Worm (Caenorhabditis elegans): ENCODE measurements around the gene str-92.

The str-92 gene

ce11 chrV:17699097-17699496 lies 22.6 kb upstream of the str-92 start, which contains the start of gene Y26G10.4:
Y26G10.4 (minus strand) TSS chrV:17699197.
- TF ChIP-seq sox-2 (GFP tag; IDR thresholded peaks at IDR 0.05) = no peak
- no peak for TF ChIP-seq nhr-232 (tag; optimal IDR thresholded peaks at IDR 0.05)
- no peak for TF ChIP-seq gmeb-2 (tag; optimal IDR thresholded peaks at IDR 0.05)
- no peak for TF ChIP-seq hlh-6 (tag; optimal IDR thresholded peaks at IDR 0.05)
- TF ChIP-seq ztf-16 (tag; optimal IDR thresholded peaks at IDR 0.05) = no peak
- no peak for TF ChIP-seq zip-5 (tag; optimal IDR thresholded peaks at IDR 0.05)
- no peak for TF ChIP-seq ceh-31 (tag; optimal IDR thresholded peaks at IDR 0.05)
- TF ChIP-seq ceh-6 (GFP tag; optimal IDR thresholded peaks at IDR 0.05) = no peak
- TF ChIP-seq pha-2 (tag; optimal IDR thresholded peaks at IDR 0.05) = no peak
- TF ChIP-seq ceh-14 (tag; optimal IDR thresholded peaks at IDR 0.05) = no peak
- no peak for TF ChIP-seq F13H6.1 (tag; optimal IDR thresholded peaks at IDR 0.05)
- no peak for TF ChIP-seq rnt-1 (tag; optimal IDR thresholded peaks at IDR 0.05)
- TF ChIP-seq eyg-1 (tag; optimal IDR thresholded peaks at IDR 0.05) = no peak
- no peak for TF ChIP-seq hlh-13 (GFP tag; optimal IDR thresholded peaks at IDR 0.05)
- TF ChIP-seq C38D4.7 (GFP tag; optimal IDR thresholded peaks at IDR 0.05) = no peak
- TF ChIP-seq syd-9 (tag; optimal IDR thresholded peaks at IDR 0.05) = no peak

ce11 chrV:17696753-17697152 lies 20.3 kb upstream of the str-92 start, which contains the start of gene spp-29:
spp-29 (minus strand) TSS chrV:17696853.
- TF ChIP-seq C08G9.2 (tag; optimal IDR thresholded peaks at IDR 0.05) = no peak
- TF ChIP-seq che-1 (tag; optimal IDR thresholded peaks at IDR 0.05) = no peak
- TF ChIP-seq eyg-1 (tag; optimal IDR thresholded peaks at IDR 0.05) = no peak
- no peak for TF ChIP-seq unc-86 (tag; optimal IDR thresholded peaks at IDR 0.05)
- TF ChIP-seq zip-5 (tag; optimal IDR thresholded peaks at IDR 0.05) = no peak
- no peak for TF ChIP-seq ttx-3 (tag; optimal IDR thresholded peaks at IDR 0.05)
- no peak for TF ChIP-seq ceh-30 (tag; optimal IDR thresholded peaks at IDR 0.05)
- TF ChIP-seq ceh-22 (tag; optimal IDR thresholded peaks at IDR 0.05) = no peak
- no peak for TF ChIP-seq ceh-2 (tag; optimal IDR thresholded peaks at IDR 0.05)
- no peak for TF ChIP-seq unc-3 (GFP tag; conservative IDR thresholded peaks at IDR 0.05)
- no peak for TF ChIP-seq unc-3 (tag; optimal IDR thresholded peaks at IDR 0.05)
- no peak for TF ChIP-seq ceh-45 (GFP tag; IDR thresholded peaks at IDR 0.05)
- no peak for TF ChIP-seq pag-3 (tag; optimal IDR thresholded peaks at IDR 0.05; ENCODE audit: borderline replicate concordance)
- TF ChIP-seq hlh-8 (tag; optimal IDR thresholded peaks at IDR 0.05) = no peak
- TF ChIP-seq ref-2 (tag; optimal IDR thresholded peaks at IDR 0.05) = no peak
- TF ChIP-seq tbx-7 (tag; optimal IDR thresholded peaks at IDR 0.05) = no peak
- TF ChIP-seq nhr-11 (tag; optimal IDR thresholded peaks at IDR 0.05) = no peak
- no peak for TF ChIP-seq ceh-9 (tag; optimal IDR thresholded peaks at IDR 0.05)

DNA sequence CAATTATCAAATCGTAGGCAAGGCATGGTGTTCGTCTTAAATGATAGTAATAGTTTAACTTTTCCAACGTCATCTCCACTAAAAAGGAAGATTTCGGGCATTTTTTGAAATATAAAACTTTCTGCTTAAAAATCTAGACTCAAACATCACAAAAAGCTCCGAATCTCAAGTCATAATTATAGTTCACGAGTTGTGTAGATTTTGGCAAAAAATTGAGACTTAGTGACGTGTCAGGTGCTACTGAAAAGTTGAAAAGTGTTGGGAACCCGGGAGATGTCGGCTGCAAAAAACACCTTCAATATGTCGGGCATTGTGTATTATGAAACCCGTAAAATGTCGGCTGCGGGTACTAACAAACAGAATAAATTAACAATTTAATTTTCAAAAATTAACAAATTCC lies 19.3 kb upstream of the str-92 start, which contains the start of gene Y26G10.1:
TSS of gene Y26G10.1 (minus strand) at position 101 of the 400 bp plus-strand sequence.
- TF ChIP-seq fkh-10 (GFP tag; optimal IDR thresholded peaks at IDR 0.05) = no peak
- TF ChIP-seq npax-4 (tag; optimal IDR thresholded peaks at IDR 0.05) = no peak
- TF ChIP-seq F13H6.1 (tag; optimal IDR thresholded peaks at IDR 0.05) = no peak
- TF ChIP-seq hlh-8 (tag; optimal IDR thresholded peaks at IDR 0.05) = no peak
- no peak for TF ChIP-seq tbx-2 (tag; optimal IDR thresholded peaks at IDR 0.05)
- TF ChIP-seq ztf-16 (tag; optimal IDR thresholded peaks at IDR 0.05) = no peak

DNA sequence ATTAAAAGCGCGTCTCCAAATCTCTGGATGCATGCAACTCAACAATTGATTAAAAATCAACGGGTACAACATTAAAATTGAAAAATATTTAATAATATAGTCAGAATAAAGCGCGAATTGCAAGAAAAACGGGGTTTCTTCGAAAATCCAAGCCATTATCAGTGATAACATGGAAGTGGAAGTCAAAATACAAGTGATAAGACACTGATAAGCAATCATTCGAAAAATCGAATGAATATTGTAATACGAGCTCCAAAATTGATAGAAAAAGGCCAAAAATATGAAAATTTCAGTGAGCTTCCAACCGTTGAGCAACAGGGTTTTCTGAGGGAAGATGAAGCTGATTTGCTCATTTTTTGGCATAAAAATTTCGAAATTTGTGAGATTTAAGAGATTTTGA lies 17.8 kb upstream of the str-92 start:
- TF ChIP-seq dmd-4 (tag; optimal IDR thresholded peaks at IDR 0.05; ENCODE audit: borderline replicate concordance) (no peak), elt-2 (tag; optimal IDR thresholded peaks at IDR 0.05) (peak; percentile 87)

DNA sequence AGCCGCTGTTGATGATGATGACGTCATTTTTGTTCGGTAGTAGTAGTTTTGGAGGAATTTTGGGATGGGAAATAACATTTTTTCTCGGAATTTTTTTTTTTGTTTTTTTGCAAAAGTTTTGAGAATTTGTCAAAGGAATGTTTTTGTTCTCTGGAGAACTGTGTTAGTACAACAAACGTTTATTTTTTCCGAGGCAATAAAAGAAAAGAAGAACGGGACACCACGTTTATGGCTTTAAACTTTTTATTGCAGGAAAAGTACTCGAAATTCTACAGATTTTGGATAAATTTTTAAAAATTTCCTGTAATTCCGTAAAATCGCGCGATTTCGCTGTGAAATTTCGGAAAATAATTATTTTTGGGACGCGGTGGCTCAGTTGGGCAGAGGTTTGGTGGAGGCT lies 14.5 kb upstream of the str-92 start, which contains the start of gene F59A1.13:
TSS of gene F59A1.13 (minus strand) at position 101 of the 400 bp plus-strand sequence.
- TF ChIP-seq hlh-15 (tag; optimal IDR thresholded peaks at IDR 0.05) = no peak
- no peak for TF ChIP-seq C38D4.7 (GFP tag; optimal IDR thresholded peaks at IDR 0.05)

All from whole organism, late embryonic.